Fruit fly (Drosophila melanogaster) whole organism, embryonic: ENCODE data around the gene Crz.
A peak's percentile ranks its signal among the peaks of the same experiment; 100 is the strongest.

Experiments used
- Abd-B ChIP-seq: fragments of 200-800 bp; sonication (Bioruptor generic); optimal IDR thresholded peaks from 2 replicates; lab custom pipeline; 2018; ENCODE audit warnings: missing biosample characterization, mild to moderate bottlenecking, missing genetic modification characterization, moderate library complexity
- CG10147 ChIP-seq: fragments of 200-800 bp; sonication (Bioruptor generic); optimal IDR thresholded peaks from 2 replicates; lab custom pipeline; 2019; ENCODE audit warnings: missing biosample characterization, mild to moderate bottlenecking, missing genetic modification characterization, moderate library complexity
- CG10366 ChIP-seq: fragments of 200-800 bp; sonication (Bioruptor generic); IDR thresholded peaks from 2 replicates; pipeline ENCODE4 v1.3.6; 2022; ENCODE audit warnings: missing biosample characterization, missing genetic modification characterization
- CG12299 ChIP-seq: fragments of 200-800 bp; sonication (Bioruptor generic); optimal IDR thresholded peaks from 2 replicates; lab custom pipeline; 2018; ENCODE audit warnings: missing biosample characterization, mild to moderate bottlenecking, missing genetic modification characterization
- CG12659 ChIP-seq: fragments of 200-800 bp; sonication (Bioruptor generic); optimal IDR thresholded peaks from 3 replicates; lab custom pipeline; 2017; ENCODE audit warnings: mild to moderate bottlenecking, missing biosample characterization, missing genetic modification reagents, missing genetic modification characterization
- CG13287 ChIP-seq: fragments of 200-800 bp; sonication (Bioruptor generic); IDR thresholded peaks from 2 replicates; pipeline ENCODE4 v1.3.6; 2022; ENCODE audit warnings: missing biosample characterization, missing genetic modification characterization; ENCODE audit not compliant: partially characterized antibody
- CG14710 ChIP-seq: fragments of 200-800 bp; sonication (Bioruptor generic); optimal IDR thresholded peaks from 3 replicates; lab custom pipeline; 2019; ENCODE audit warnings: missing biosample characterization, mild to moderate bottlenecking, missing genetic modification characterization, moderate library complexity
- CG15601 ChIP-seq: fragments of 200-800 bp; sonication (Bioruptor generic); optimal IDR thresholded peaks from 3 replicates; lab custom pipeline; 2019; ENCODE audit warnings: missing biosample characterization, mild to moderate bottlenecking, missing genetic modification characterization, moderate library complexity
- CG17829 ChIP-seq: fragments of 200-800 bp; optimal IDR thresholded peaks from 2 replicates; lab custom pipeline; 2019; ENCODE audit warnings: missing biosample characterization, mild to moderate bottlenecking, missing genetic modification characterization, moderate library complexity
- CG18599 ChIP-seq: fragments of 200-800 bp; sonication (Bioruptor generic); optimal IDR thresholded peaks from 3 replicates; lab custom pipeline; 2017; ENCODE audit warnings: missing biosample characterization, missing genetic modification characterization, mild to moderate bottlenecking, moderate library complexity, missing genetic modification reagents
- CG2712 ChIP-seq: fragments of 200-800 bp; optimal IDR thresholded peaks from 3 replicates; lab custom pipeline; 2019; ENCODE audit warnings: missing biosample characterization, mild to moderate bottlenecking, missing genetic modification characterization, moderate library complexity
- CG31441 ChIP-seq: fragments of 200-800 bp; sonication (Bioruptor generic); IDR thresholded peaks from 2 replicates; pipeline ENCODE4 v1.3.6; 2022; ENCODE audit warnings: missing biosample characterization, missing genetic modification characterization
- CG34376 ChIP-seq: fragments of 200-800 bp; sonication (Bioruptor generic); optimal IDR thresholded peaks from 2 replicates; lab custom pipeline; 2018; ENCODE audit warnings: missing biosample characterization, mild to moderate bottlenecking, missing genetic modification characterization
- CG3838 ChIP-seq: fragments of 200-800 bp; sonication (Bioruptor generic); optimal IDR thresholded peaks from 3 replicates; lab custom pipeline; 2016; ENCODE audit warnings: missing biosample characterization, missing genetic modification characterization
- CG3847 ChIP-seq: fragments of 200-800 bp; sonication (Bioruptor generic); IDR thresholded peaks from 2 replicates; pipeline ENCODE4 v1.3.6; 2022; ENCODE audit warnings: missing biosample characterization, missing genetic modification characterization
- CG5953 ChIP-seq: fragments of 200-800 bp; sonication (Bioruptor generic); IDR thresholded peaks from 2 replicates; pipeline ENCODE4 v1.3.6; 2022; ENCODE audit warnings: missing biosample characterization, missing genetic modification characterization
- CG6689 ChIP-seq: fragments of 200-800 bp; sonication (Bioruptor generic); IDR thresholded peaks from 2 replicates; pipeline ENCODE4 v1.3.6; 2022; ENCODE audit warnings: missing biosample characterization, missing genetic modification characterization
- CG6765 ChIP-seq: fragments of 200-800 bp; sonication (Bioruptor generic); optimal IDR thresholded peaks from 3 replicates; lab custom pipeline; 2017; ENCODE audit warnings: missing biosample characterization, mild to moderate bottlenecking, missing genetic modification characterization
- CG8290 ChIP-seq, 3 experiments: fragments of 200-800 bp; sonication (Bioruptor generic); optimal IDR thresholded peaks; 2 replicates each; lab custom pipeline; 2016 to 2019; ENCODE audit warnings: missing biosample characterization in 3 of 3, missing genetic modification characterization in 3 of 3, mild to moderate bottlenecking in 2 of 3, moderate library complexity in 1 of 3
- CG9609 ChIP-seq: fragments of 200-800 bp; sonication (Bioruptor generic); optimal IDR thresholded peaks from 3 replicates; lab custom pipeline; 2016; ENCODE audit warnings: missing biosample characterization, missing genetic modification characterization
- Camta ChIP-seq: fragments of 200-800 bp; sonication (Bioruptor generic); optimal IDR thresholded peaks from 2 replicates; lab custom pipeline; 2016; ENCODE audit warnings: missing biosample characterization, missing genetic modification characterization
- Chrac-16 ChIP-seq: fragments of 200-800 bp; sonication (Bioruptor generic); optimal IDR thresholded peaks from 3 replicates; lab custom pipeline; 2016; ENCODE audit warnings: missing biosample characterization, missing genetic modification characterization
- D ChIP-seq, 2 experiments: fragments of 200-800 bp in 1 of 2; fragments of >200 bp in 1 of 2; sonication (Bioruptor generic) in 1 of 2; optimal IDR thresholded peaks; 2 replicates in 1 of 2; 3 replicates in 1 of 2; lab custom pipeline; 2017; ENCODE audit warnings: mild to moderate bottlenecking in 1 of 2, missing biosample characterization in 1 of 2, missing genetic modification characterization in 1 of 2, missing genetic modification reagents in 1 of 2
- D19A ChIP-seq: fragments of 200-800 bp; optimal IDR thresholded peaks from 3 replicates; lab custom pipeline; 2019; ENCODE audit warnings: missing biosample characterization, mild to moderate bottlenecking, missing genetic modification characterization, moderate library complexity
- Dek ChIP-seq: fragments of 200-800 bp; sonication (Bioruptor generic); optimal IDR thresholded peaks from 3 replicates; lab custom pipeline; 2019; ENCODE audit warnings: missing biosample characterization, mild to moderate bottlenecking, missing genetic modification characterization, moderate library complexity
- Dfd ChIP-seq, 2 experiments: fragments of >200 bp; optimal IDR thresholded peaks; 2 replicates each; lab custom pipeline; 2017; ENCODE audit warnings: missing biosample characterization in 2 of 2, missing genetic modification characterization in 2 of 2
- Drgx ChIP-seq: fragments of 200-800 bp; sonication (Bioruptor generic); IDR thresholded peaks from 2 replicates; pipeline ENCODE4 v1.3.6; 2022; ENCODE audit warnings: missing biosample characterization, missing genetic modification characterization
- HLH3B ChIP-seq: fragments of 200-800 bp; sonication (Bioruptor generic); IDR thresholded peaks from 2 replicates; pipeline ENCODE4 v1.3.6; 2022; ENCODE audit warnings: missing biosample characterization, missing genetic modification characterization
- HmgD ChIP-seq: fragments of 200-800 bp; sonication (Bioruptor generic); optimal IDR thresholded peaks from 3 replicates; lab custom pipeline; 2016; ENCODE audit warnings: missing biosample characterization, missing genetic modification characterization
- Lim3 ChIP-seq: fragments of 200-800 bp; sonication (Bioruptor generic); IDR thresholded peaks from 2 replicates; pipeline ENCODE4 v1.3.6; 2022; ENCODE audit warnings: missing biosample characterization, missing genetic modification characterization
- Max ChIP-seq: fragments of 200-800 bp; sonication (Bioruptor generic); optimal IDR thresholded peaks from 2 replicates; lab custom pipeline; 2016; ENCODE audit warnings: missing biosample characterization, mild to moderate bottlenecking, missing genetic modification characterization
- Meics ChIP-seq: fragments of 200-800 bp; sonication (Bioruptor generic); optimal IDR thresholded peaks from 2 replicates; lab custom pipeline; 2017; ENCODE audit warnings: missing biosample characterization, mild to moderate bottlenecking, missing genetic modification characterization
- Taf1 ChIP-seq: fragments of 200-800 bp; sonication (Bioruptor generic); IDR thresholded peaks from 2 replicates; pipeline ENCODE4 v1.3.6; 2022; ENCODE audit warnings: missing biosample characterization, missing genetic modification characterization
- ase ChIP-seq: fragments of 200-800 bp; sonication (Bioruptor generic); IDR thresholded peaks from 3 replicates; pipeline ENCODE4 v1.3.6; 2022; ENCODE audit warnings: missing biosample characterization, missing genetic modification characterization
- bcd ChIP-seq: fragments of 200-800 bp; sonication (Bioruptor generic); optimal IDR thresholded peaks from 2 replicates; lab custom pipeline; 2017; ENCODE audit warnings: missing biosample characterization, mild to moderate bottlenecking, missing genetic modification characterization
- chinmo ChIP-seq: fragments of 200-800 bp; sonication (Bioruptor generic); IDR thresholded peaks from 4 replicates; pipeline ENCODE4 v1.3.6; 2022; ENCODE audit warnings: missing biosample characterization, missing genetic modification characterization; ENCODE audit not compliant: partially characterized antibody
- dm ChIP-seq: fragments of 200-800 bp; sonication (Bioruptor generic); optimal IDR thresholded peaks from 3 replicates; lab custom pipeline; 2016; ENCODE audit warnings: missing biosample characterization, missing genetic modification characterization
- dmrt99B ChIP-seq: fragments of 200-800 bp; sonication (Bioruptor generic); optimal IDR thresholded peaks from 2 replicates; lab custom pipeline; 2018; ENCODE audit warnings: missing biosample characterization, mild to moderate bottlenecking, missing genetic modification characterization, moderate library complexity
- dysf ChIP-seq: fragments of 200-800 bp; sonication (Bioruptor generic); IDR thresholded peaks from 3 replicates; pipeline ENCODE4 v1.3.6; 2022; ENCODE audit warnings: missing biosample characterization, missing genetic modification characterization
- esg ChIP-seq: fragments of 200-800 bp; sonication (Bioruptor generic); conservative IDR thresholded peaks from 2 replicates; pipeline ENCODE4 v1.3.6; 2022; ENCODE audit warnings: missing biosample characterization, missing genetic modification characterization
- grn ChIP-seq: fragments of 200-800 bp; sonication (Bioruptor generic); optimal IDR thresholded peaks from 3 replicates; lab custom pipeline; 2017; ENCODE audit warnings: missing biosample characterization, missing genetic modification characterization
- nmo ChIP-seq: fragments of 200-800 bp; sonication (Bioruptor generic); optimal IDR thresholded peaks from 2 replicates; lab custom pipeline; 2018; ENCODE audit warnings: missing biosample characterization, mild to moderate bottlenecking, missing genetic modification characterization, moderate library complexity
- row ChIP-seq: fragments of 200-800 bp; sonication (Bioruptor generic); IDR thresholded peaks from 3 replicates; pipeline ENCODE4 v1.3.6; 2022; ENCODE audit warnings: missing biosample characterization, missing genetic modification characterization
- tgo ChIP-seq: fragments of 200-800 bp; sonication (Bioruptor generic); IDR thresholded peaks from 3 replicates; pipeline ENCODE4 v1.3.6; 2022; ENCODE audit warnings: missing biosample characterization, missing genetic modification characterization
- tio ChIP-seq: fragments of 200-800 bp; sonication (Bioruptor generic); optimal IDR thresholded peaks from 2 replicates; lab custom pipeline; 2017; ENCODE audit warnings: missing biosample characterization, missing genetic modification characterization, inconsistent platforms
- tna ChIP-seq: fragments of 200-800 bp; sonication (Bioruptor generic); IDR thresholded peaks from 2 replicates; pipeline ENCODE4 v1.3.6; 2022; ENCODE audit warnings: missing biosample characterization, missing genetic modification characterization; ENCODE audit not compliant: partially characterized antibody
- unpg ChIP-seq: fragments of 200-800 bp; sonication (Bioruptor generic); optimal IDR thresholded peaks from 3 replicates; lab custom pipeline; 2018; ENCODE audit warnings: missing biosample characterization, mild to moderate bottlenecking, missing genetic modification characterization, moderate library complexity
- vnd ChIP-seq: fragments of 200-800 bp; sonication (Bioruptor generic); IDR thresholded peaks from 3 replicates; pipeline ENCODE4 v1.3.6; 2022; ENCODE audit warnings: missing biosample characterization, missing genetic modification characterization; ENCODE audit not compliant: partially characterized antibody

The Crz gene

DNA sequence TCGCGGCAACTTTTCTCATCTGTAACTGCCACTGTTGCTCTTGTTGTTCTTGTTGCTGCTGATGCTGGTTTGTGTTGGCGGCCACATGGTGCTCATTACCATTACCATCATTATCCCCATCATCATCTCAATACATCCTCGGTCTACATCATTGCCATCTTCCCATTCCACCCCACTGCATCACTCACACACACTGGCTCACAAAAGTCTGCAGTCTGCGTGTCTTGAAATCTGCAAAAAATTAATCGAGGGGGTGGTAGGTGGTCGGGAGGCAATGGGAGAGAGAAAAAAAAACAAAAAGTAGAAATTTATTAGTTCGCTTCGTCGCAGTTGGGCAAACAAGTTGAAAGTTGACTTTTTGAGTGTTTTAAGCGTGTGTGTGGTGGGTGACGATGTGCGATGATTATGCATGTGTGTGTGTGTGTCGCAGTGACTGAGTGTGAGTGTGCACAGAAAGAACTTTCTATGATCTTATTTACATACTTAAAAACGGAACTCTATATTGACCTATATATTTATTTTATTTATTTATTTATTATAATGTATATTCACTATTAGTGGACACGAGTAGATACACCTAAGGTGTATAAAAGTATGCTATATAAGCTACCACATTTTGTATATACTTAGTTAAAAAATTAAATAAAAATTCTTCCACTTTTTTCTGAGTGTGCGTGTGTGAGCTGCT lies 35.2 kb upstream of the Crz start (continued):
- TF ChIP-seq CG2712 (peak; percentile 58), CG31441 (GFP tag; lab: Robert Waterston, UW) (peak; percentile 39), CG8290 (GFP tag; optimal IDR thresholded peaks at IDR 0.05; lab: Kevin White, UChicago) (peak; percentile 34), CG8290 (tag; optimal IDR thresholded peaks at IDR 0.05; lab: Kevin White, UChicago) (no peak), chinmo (GFP tag; lab: Robert Waterston, UW) (no peak), Lim3 (no peak), CG9609 (GFP tag; lab: Kevin White, UChicago) (no peak), vnd (GFP tag; lab: Robert Waterston, UW) (no peak), Camta (GFP tag; lab: Kevin White, UChicago) (no peak), D (optimal IDR thresholded peaks at IDR 0.05; lab: Kevin White, UChicago) (no peak), D (GFP tag; optimal IDR thresholded peaks at IDR 0.05; lab: Kevin White, UChicago) (peak; percentile 41), CG5953 (no peak), CG6689 (0 out of 2 replicates have a peak, but pooled peaks have one; percentile 19), row (peak; percentile 65), CG18599 (GFP tag; lab: Kevin White, UChicago) (peak; percentile 71), Dek (tag; lab: Kevin White, UChicago) (no peak), nmo (GFP tag; lab: Kevin White, UChicago) (peak; percentile 14), CG12299 (tag; lab: Kevin White, UChicago) (peak; percentile 19), Taf1 (GFP tag; lab: Robert Waterston, UW) (no peak), grn (GFP tag; lab: Kevin White, UChicago) (no peak), HLH3B (GFP tag; lab: Robert Waterston, UW) (0 out of 2 replicates have a peak, but pooled peaks have one; percentile 18), CG15601 (tag; lab: Kevin White, UChicago) (peak; percentile 17), CG13287 (GFP tag; lab: Robert Waterston, UW) (no peak), Drgx (0 out of 2 replicates have a peak, but pooled peaks have one; percentile 41), CG14710 (peak; percentile 28), CG34376 (GFP tag; lab: Kevin White, UChicago) (no peak), dmrt99B (peak; percentile 57), ase (GFP tag; lab: Robert Waterston, UW) (no peak), tna (no peak), Meics (GFP tag; lab: Kevin White, UChicago) (peak; percentile 25), CG6765 (GFP tag; lab: Kevin White, UChicago) (no peak), bcd (GFP tag; lab: Kevin White, UChicago) (peak; percentile 0), CG3847 (GFP tag; lab: Robert Waterston, UW) (no peak), CG10147 (GFP tag; lab: Kevin White, UChicago) (peak; percentile 27), D19A (peak; percentile 43), CG17829 (tag; lab: Kevin White, UChicago) (peak; percentile 45), unpg (GFP tag; lab: Kevin White, UChicago) (peak; percentile 2), CG12659 (GFP tag; lab: Kevin White, UChicago) (peak; percentile 10), dm (GFP tag; lab: Kevin White, UChicago) (no peak), HmgD (GFP tag; lab: Kevin White, UChicago) (no peak), Abd-B (GFP tag; lab: Kevin White, UChicago) (peak; percentile 10), Chrac-16 (GFP tag; lab: Kevin White, UChicago) (no peak), CG3838 (no peak), esg (GFP tag; lab: Robert Waterston, UW) (peak; percentile 34; the same call in 1 of the 2 replicates), tio (GFP tag; lab: Kevin White, UChicago) (no peak), CG10366 (no peak), tgo (peak; percentile 28; the same call in 1 of the 3 replicates), Max (GFP tag; lab: Kevin White, UChicago) (peak; percentile 11), dysf (peak; percentile 41; the same call in 1 of the 3 replicates), Dfd (GFP tag; optimal IDR thresholded peaks at IDR 0.05; lab: Kevin White, UChicago) (peak in 1 of 2 experiments; percentile 39)
